Worm (Caenorhabditis elegans): ENCODE measurements around the gene R10E4.6.

DNA sequence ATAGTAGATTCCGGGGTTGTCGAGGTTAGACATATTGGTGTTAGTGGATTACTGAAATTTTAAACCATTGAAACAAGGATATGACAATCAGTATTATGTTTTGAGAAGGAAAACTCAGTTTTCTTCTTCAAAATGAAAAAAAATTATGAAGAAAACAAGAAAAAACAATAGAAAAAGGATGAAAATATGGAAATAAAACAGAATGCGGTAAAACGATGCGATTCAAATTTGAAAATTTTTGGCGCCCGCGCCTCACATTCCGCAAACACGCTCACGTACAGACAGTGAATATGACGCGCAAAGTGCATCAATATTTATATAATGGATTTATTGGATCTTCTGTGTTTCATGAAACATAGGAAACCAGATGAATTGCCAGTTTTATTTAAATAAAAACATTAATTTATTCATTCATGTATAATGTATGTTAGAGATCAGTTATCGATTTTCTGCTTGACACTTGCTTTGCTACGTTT is 2.0 kb upstream of the R10E4.6 start, which contains the start of gene mcm-5:
- TF ChIP-seq snpc-4 (tag; optimal IDR thresholded peaks at IDR 0.05) (no peak), skn-1 (tag; optimal IDR thresholded peaks at IDR 0.05) (no peak), nhr-237 (tag; optimal IDR thresholded peaks at IDR 0.05) (no peak), ama-1 (optimal IDR thresholded peaks at IDR 0.05) (no peak), mdl-1 (tag; optimal IDR thresholded peaks at IDR 0.05) (no peak)
